Worm (Caenorhabditis elegans) whole organism, L1 larva: ENCODE measurements around the gene spch-1.
A peak's percentile ranks its signal among the peaks of the same experiment; 100 is the strongest.

Source experiments
- C04F5.9 ChIP-seq: sonication (generic microtip); optimal IDR thresholded peaks from 2 replicates; lab custom pipeline; 2016; ENCODE audit warnings: missing genetic modification characterization, missing compliant biosample characterization
- C16A3.4 ChIP-seq: fragments of 150-350 bp; optimal IDR thresholded peaks from 2 replicates; lab custom pipeline; 2014; ENCODE audit warnings: missing biosample characterization, missing genetic modification characterization
- F16B12.6 ChIP-seq: fragments of 150-350 bp; optimal IDR thresholded peaks from 2 replicates; lab custom pipeline; 2014; ENCODE audit warnings: missing biosample characterization, missing genetic modification characterization
- Y116A8C.19 ChIP-seq: sonication (generic microtip); optimal IDR thresholded peaks from 2 replicates; lab custom pipeline; 2016; ENCODE audit warnings: missing compliant biosample characterization, missing genetic modification characterization, borderline replicate concordance
- aha-1 ChIP-seq: fragments of 150-350 bp; optimal IDR thresholded peaks from 2 replicates; lab custom pipeline; 2014; ENCODE audit warnings: missing biosample characterization, missing genetic modification characterization
- ama-1 ChIP-seq: fragments of 150-350 bp; optimal IDR thresholded peaks from 2 replicates; lab custom pipeline; 2014
- ceh-63 ChIP-seq: fragments of 200-800 bp; sonication (Bioruptor generic); optimal IDR thresholded peaks from 2 replicates; lab custom pipeline; 2018; ENCODE audit warnings: mild to moderate bottlenecking, missing genetic modification characterization, missing compliant biosample characterization
- ceh-82 ChIP-seq, 3 experiments: fragments of 150-350 bp in 1 of 3; sonication (generic microtip) in 2 of 3; optimal IDR thresholded peaks; 2 replicates each; lab custom pipeline; 2014 to 2017; ENCODE audit warnings: missing biosample characterization in 3 of 3, missing genetic modification characterization in 3 of 3
- ceh-88 ChIP-seq: fragments of 200-800 bp; sonication (Bioruptor generic); IDR thresholded peaks from 2 replicates; pipeline ENCODE4 v1.3.6; 2022; ENCODE audit warnings: missing genetic modification characterization, missing compliant biosample characterization
- ces-1 ChIP-seq: fragments of 150-350 bp; optimal IDR thresholded peaks from 2 replicates; lab custom pipeline; 2014; ENCODE audit warnings: missing biosample characterization, missing genetic modification reagents, missing genetic modification characterization
- dsc-1 ChIP-seq: sonication (generic microtip); optimal IDR thresholded peaks from 2 replicates; lab custom pipeline; 2016; ENCODE audit warnings: mild to moderate bottlenecking, missing genetic modification characterization, missing compliant biosample characterization
- efl-1 ChIP-seq, 4 experiments: fragments of 150-350 bp; optimal IDR thresholded peaks in 3 of 4; peaks in 1 of 4; 1 replicate in 1 of 4; 2 replicates in 3 of 4; lab custom pipeline; 2014; ENCODE audit warnings: missing biosample characterization in 2 of 4, missing genetic modification characterization in 2 of 4, missing genetic modification reagents in 2 of 4
- elt-2 ChIP-seq: sonication (generic microtip); optimal IDR thresholded peaks from 2 replicates; lab custom pipeline; 2016; ENCODE audit warnings: missing genetic modification characterization, mild to moderate bottlenecking, inconsistent platforms, missing compliant biosample characterization, missing genetic modification reagents
- ets-5 ChIP-seq: fragments of 200-800 bp; sonication (Bioruptor generic); IDR thresholded peaks from 2 replicates; pipeline ENCODE4 v1.3.6; 2022; ENCODE audit warnings: missing genetic modification characterization, missing compliant biosample characterization
- fkh-10 ChIP-seq: sonication (generic microtip); optimal IDR thresholded peaks from 2 replicates; lab custom pipeline; 2017; ENCODE audit warnings: missing biosample characterization, missing genetic modification reagents, missing genetic modification characterization
- fkh-8 ChIP-seq: sonication (generic microtip); optimal IDR thresholded peaks from 2 replicates; lab custom pipeline; 2016; ENCODE audit warnings: mild to moderate bottlenecking, missing genetic modification characterization, missing compliant biosample characterization
- fos-1 ChIP-seq: fragments of 150-350 bp; optimal IDR thresholded peaks from 2 replicates; lab custom pipeline; 2014; ENCODE audit warnings: missing biosample characterization, missing genetic modification characterization
- grh-1 ChIP-seq: fragments of 200-800 bp; sonication (Bioruptor generic); IDR thresholded peaks from 2 replicates; pipeline ENCODE4 v1.3.6; 2022; ENCODE audit warnings: missing genetic modification reagents, missing genetic modification characterization, missing compliant biosample characterization
- hlh-4 ChIP-seq: sonication (generic microtip); optimal IDR thresholded peaks from 2 replicates; lab custom pipeline; 2016; ENCODE audit warnings: mild to moderate bottlenecking, missing genetic modification characterization, missing compliant biosample characterization
- hpl-2 ChIP-seq: fragments of 150-350 bp; optimal IDR thresholded peaks from 2 replicates; lab custom pipeline; 2014; ENCODE audit warnings: missing biosample characterization, missing genetic modification reagents, missing genetic modification characterization
- irx-1 ChIP-seq: sonication (generic microtip); optimal IDR thresholded peaks from 2 replicates; lab custom pipeline; 2016; ENCODE audit warnings: missing genetic modification characterization, missing compliant biosample characterization
- isw-1 ChIP-seq: fragments of 200-800 bp; sonication (Bioruptor generic); IDR thresholded peaks from 2 replicates; pipeline ENCODE4 v1.3.6; 2022; ENCODE audit warnings: missing genetic modification characterization, missing compliant biosample characterization
- lin-13 ChIP-seq: fragments of 150-350 bp; optimal IDR thresholded peaks from 2 replicates; lab custom pipeline; 2014; ENCODE audit warnings: missing biosample characterization, missing genetic modification reagents, missing genetic modification characterization
- lin-14 ChIP-seq: fragments of 200-800 bp; sonication (Bioruptor generic); optimal IDR thresholded peaks from 2 replicates; lab custom pipeline; 2018; ENCODE audit warnings: mild to moderate bottlenecking, missing genetic modification characterization, moderate library complexity, missing compliant biosample characterization
- lin-39 ChIP-seq: fragments of 150-350 bp; optimal IDR thresholded peaks from 2 replicates; lab custom pipeline; 2014; ENCODE audit warnings: missing biosample characterization, missing genetic modification reagents, missing genetic modification characterization
- lir-3 ChIP-seq: sonication (generic microtip); optimal IDR thresholded peaks from 2 replicates; lab custom pipeline; 2016; ENCODE audit warnings: mild to moderate bottlenecking, missing genetic modification characterization, moderate library complexity, missing compliant biosample characterization; ENCODE audit not compliant: poor library complexity
- mdl-1 ChIP-seq, 2 experiments: fragments of 150-350 bp; optimal IDR thresholded peaks; 2 replicates each; lab custom pipeline; 2014 to 2017; ENCODE audit warnings: missing biosample characterization in 2 of 2, missing genetic modification characterization in 2 of 2, inconsistent platforms in 1 of 2
- mep-1 ChIP-seq: fragments of 150-350 bp; optimal IDR thresholded peaks from 2 replicates; lab custom pipeline; 2014; ENCODE audit warnings: missing biosample characterization, missing genetic modification characterization
- nhr-11 ChIP-seq: fragments of 150-350 bp; optimal IDR thresholded peaks from 2 replicates; lab custom pipeline; 2014; ENCODE audit warnings: missing biosample characterization, missing genetic modification characterization
- nhr-19 ChIP-seq: fragments of 200-800 bp; sonication (Bioruptor generic); conservative IDR thresholded peaks from 2 replicates; pipeline ENCODE4 v1.3.6; 2022; ENCODE audit warnings: missing genetic modification characterization, missing compliant biosample characterization
- nhr-20 ChIP-seq: sonication (generic microtip); optimal IDR thresholded peaks from 2 replicates; lab custom pipeline; 2016; ENCODE audit warnings: mild to moderate bottlenecking, missing genetic modification characterization, missing compliant biosample characterization
- nhr-237 ChIP-seq: fragments of 150-350 bp; optimal IDR thresholded peaks from 2 replicates; lab custom pipeline; 2014; ENCODE audit warnings: missing biosample characterization, missing genetic modification characterization
- nhr-47 ChIP-seq: sonication (generic microtip); optimal IDR thresholded peaks from 2 replicates; lab custom pipeline; 2016; ENCODE audit warnings: mild to moderate bottlenecking, missing genetic modification characterization, moderate library complexity, missing compliant biosample characterization
- nhr-71 ChIP-seq: sonication (generic microtip); optimal IDR thresholded peaks from 2 replicates; lab custom pipeline; 2016; ENCODE audit warnings: mild to moderate bottlenecking, missing genetic modification characterization, moderate library complexity, missing compliant biosample characterization
- nhr-77 ChIP-seq: fragments of 150-350 bp; optimal IDR thresholded peaks from 2 replicates; lab custom pipeline; 2014; ENCODE audit warnings: missing biosample characterization, missing genetic modification characterization
- nhr-90 ChIP-seq: sonication (generic microtip); optimal IDR thresholded peaks from 2 replicates; lab custom pipeline; 2016; ENCODE audit warnings: mild to moderate bottlenecking, missing genetic modification characterization, missing compliant biosample characterization; ENCODE audit not compliant: poor library complexity
- pax-3 ChIP-seq: fragments of 200-800 bp; sonication (Bioruptor generic); optimal IDR thresholded peaks from 2 replicates; lab custom pipeline; 2018; ENCODE audit warnings: mild to moderate bottlenecking, missing genetic modification characterization, moderate library complexity, missing compliant biosample characterization
- pqm-1 ChIP-seq: sonication (generic microtip); optimal IDR thresholded peaks from 3 replicates; lab custom pipeline; 2017; ENCODE audit warnings: missing biosample characterization, missing genetic modification characterization
- sptf-1 ChIP-seq: fragments of 150-350 bp; optimal IDR thresholded peaks from 2 replicates; lab custom pipeline; 2014; ENCODE audit warnings: missing biosample characterization, missing genetic modification characterization
- swsn-7 ChIP-seq: sonication (generic microtip); optimal IDR thresholded peaks from 2 replicates; lab custom pipeline; 2016; ENCODE audit warnings: missing genetic modification characterization, missing compliant biosample characterization
- tbx-2 ChIP-seq: sonication (generic microtip); optimal IDR thresholded peaks from 2 replicates; lab custom pipeline; 2016; ENCODE audit warnings: missing genetic modification characterization, missing compliant biosample characterization
- tlp-1 ChIP-seq: fragments of 150-350 bp; optimal IDR thresholded peaks from 2 replicates; lab custom pipeline; 2014; ENCODE audit warnings: missing biosample characterization, missing genetic modification characterization
- unc-130 ChIP-seq: fragments of 150-350 bp; optimal IDR thresholded peaks from 2 replicates; lab custom pipeline; 2017; ENCODE audit warnings: missing biosample characterization, missing genetic modification characterization, inconsistent platforms
- unc-86 ChIP-seq: sonication (generic microtip); optimal IDR thresholded peaks from 2 replicates; lab custom pipeline; 2016; ENCODE audit warnings: missing genetic modification characterization, missing compliant biosample characterization
- vab-15 ChIP-seq: sonication (generic microtip); optimal IDR thresholded peaks from 2 replicates; lab custom pipeline; 2017; ENCODE audit warnings: missing genotype, mild to moderate bottlenecking, missing genetic modification characterization, missing compliant biosample characterization
- zag-1 ChIP-seq: fragments of 150-350 bp; optimal IDR thresholded peaks from 2 replicates; lab custom pipeline; 2014; ENCODE audit warnings: missing biosample characterization, missing genetic modification characterization
- zip-4 ChIP-seq: fragments of 200-800 bp; sonication (Bioruptor generic); optimal IDR thresholded peaks from 2 replicates; lab custom pipeline; 2018; ENCODE audit warnings: mild to moderate bottlenecking, missing genetic modification characterization, moderate library complexity, missing compliant biosample characterization
- ztf-11 ChIP-seq, 2 experiments: sonication (generic microtip); optimal IDR thresholded peaks; 2 replicates each; lab custom pipeline; 2016 to 2017; ENCODE audit warnings: missing genetic modification characterization in 2 of 2, missing biosample characterization in 1 of 2, missing compliant biosample characterization in 1 of 2

Gene spch-1

DNA sequence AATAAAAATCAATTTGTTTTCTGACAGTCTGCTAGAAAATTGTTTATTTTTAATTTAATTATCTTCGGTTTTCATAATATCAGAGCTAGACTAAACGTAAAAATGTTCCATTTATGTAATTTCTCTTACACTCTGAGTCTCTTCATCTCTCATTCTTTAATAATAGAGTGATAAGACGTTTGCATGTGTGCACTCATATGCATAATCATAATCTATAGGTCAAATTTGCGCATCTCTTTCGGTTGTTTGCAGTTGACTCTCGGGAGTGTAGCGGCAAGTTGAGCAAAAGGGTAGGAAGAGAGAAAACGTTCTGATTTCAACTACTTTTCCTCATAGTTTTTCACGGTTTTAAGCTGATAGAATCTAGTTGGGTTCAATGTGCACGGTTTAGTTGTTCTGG, 44.9 kb downstream of the spch-1 start:
- TF ChIP-seq elt-2, result peak; percentile 22
- no peak for TF ChIP-seq tlp-1
- no peak for TF ChIP-seq nhr-71

DNA sequence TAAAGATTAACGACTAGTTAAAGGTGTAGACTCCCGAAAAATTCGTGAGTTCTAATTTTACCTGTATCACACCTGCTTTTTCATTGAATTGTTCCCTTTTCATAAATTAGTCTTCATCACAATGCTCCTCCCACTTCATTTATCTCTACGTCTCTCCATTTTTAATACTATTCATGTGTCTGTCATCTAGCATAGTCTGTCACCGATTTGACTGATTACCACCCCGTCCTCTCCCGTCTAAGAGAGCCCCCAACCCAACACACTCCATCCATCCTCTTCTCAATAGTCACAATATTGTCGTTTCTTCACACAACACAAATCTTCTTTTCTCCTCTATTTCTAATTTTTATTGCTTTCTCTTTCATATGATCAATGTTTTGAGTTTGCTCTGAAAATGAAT, 46.2 kb downstream of the spch-1 start:
- TF ChIP-seq nhr-237 (tag; lab: Kevin White, UChicago) (no peak), vab-15 (no peak), elt-2 (no peak), ets-5 (GFP tag; lab: Robert Waterston, UW) (no peak), zag-1 (no peak), hpl-2 (no peak), lin-13 (GFP tag; lab: Kevin White, UChicago) (no peak), hlh-4 (no peak), fkh-8 (tag; lab: Kevin White, UChicago) (no peak), lin-39 (tag; lab: Kevin White, UChicago) (peak; percentile 62), mdl-1 (tag; optimal IDR thresholded peaks at IDR 0.05; lab: Kevin White, UChicago) (no peak), pax-3 (tag; lab: Kevin White, UChicago) (no peak), lin-14 (peak; percentile 52), tbx-2 (tag; lab: Kevin White, UChicago) (no peak), C04F5.9 (no peak), tlp-1 (no peak)

DNA sequence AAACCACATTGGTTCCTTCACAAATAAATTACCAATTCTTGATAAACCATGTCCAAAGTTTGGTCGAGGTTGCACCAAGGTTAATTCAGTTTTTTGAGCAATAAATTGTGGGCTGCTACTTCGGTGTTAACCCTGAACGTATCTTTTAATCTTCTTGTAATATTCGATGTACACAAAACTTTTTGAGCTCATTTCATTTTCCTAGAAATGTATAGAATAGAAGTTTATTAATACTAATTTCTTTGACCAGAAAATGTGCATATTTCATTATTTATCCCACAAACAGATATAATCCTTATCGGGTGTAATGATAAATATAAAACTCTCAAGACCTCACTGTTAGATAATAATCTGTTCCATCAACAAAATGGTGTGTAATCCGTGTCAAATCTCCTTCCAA, 47.4 kb downstream of the spch-1 start:
- TF ChIP-seq nhr-11 (tag; lab: Kevin White, UChicago) (no peak), lin-13 (GFP tag; lab: Kevin White, UChicago) (no peak), lir-3 (no peak), pax-3 (tag; lab: Kevin White, UChicago) (no peak), efl-1 (optimal IDR thresholded peaks at IDR 0.05; lab: Kevin White, UChicago) (no peak), efl-1 (GFP tag; optimal IDR thresholded peaks at IDR 0.05 in 1 of 2; lab: Kevin White, UChicago) (peak in 1 of 2 experiments; percentile 68), ama-1 (no peak), dsc-1 (peak; percentile 82), swsn-7 (tag; lab: Kevin White, UChicago) (no peak)

DNA sequence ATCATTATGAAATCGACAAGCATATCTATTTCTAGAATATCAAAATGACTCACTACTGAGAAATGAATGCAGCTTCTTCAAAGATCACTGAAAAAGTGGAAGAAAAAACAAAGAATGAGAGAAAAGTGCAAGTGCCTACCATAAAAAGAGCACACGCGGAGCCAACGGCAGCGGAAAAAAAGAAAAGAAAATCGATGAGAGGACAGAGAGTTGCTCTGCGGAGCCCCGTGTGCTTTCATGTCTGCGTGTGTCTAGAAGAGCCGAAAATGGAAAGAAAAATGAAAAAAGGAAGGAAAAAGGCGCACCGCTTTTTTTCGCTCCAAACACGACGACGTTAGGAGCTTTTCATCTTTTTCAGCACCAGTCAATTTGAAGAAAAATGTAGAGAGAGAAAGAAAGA, 48.6 kb downstream of the spch-1 start, which contains the start of gene ipla-7:
TSS of gene ipla-7 (minus strand) at position 122 of the 400 bp plus-strand sequence.
- TF ChIP-seq ces-1 (GFP tag; lab: Kevin White, UChicago), result no peak
- TF ChIP-seq tbx-2 (tag; lab: Kevin White, UChicago), result peak; percentile 7
- no peak for TF ChIP-seq irx-1 (tag; lab: Kevin White, UChicago)
- TF ChIP-seq lin-13 (GFP tag; lab: Kevin White, UChicago), result no peak
- TF ChIP-seq mep-1 (tag; lab: Kevin White, UChicago), result no peak
- TF ChIP-seq nhr-20, result no peak
- no peak for TF ChIP-seq fos-1 (tag; lab: Kevin White, UChicago)
- TF ChIP-seq sptf-1 (tag; lab: Kevin White, UChicago), result no peak
- TF ChIP-seq nhr-11 (tag; lab: Kevin White, UChicago), result no peak
- TF ChIP-seq nhr-90, result no peak
- no peak for TF ChIP-seq nhr-19 (GFP tag; lab: Robert Waterston, UW)
- no peak for TF ChIP-seq pqm-1 (tag; lab: Kevin White, UChicago)
- TF ChIP-seq ceh-82 (tag; optimal IDR thresholded peaks at IDR 0.05; lab: Kevin White, UChicago), result peak in 1 of 3 experiments; percentile 56
- no peak for TF ChIP-seq C16A3.4 (tag; lab: Kevin White, UChicago)
- no peak for TF ChIP-seq zip-4 (GFP tag; lab: Kevin White, UChicago)
- no peak for TF ChIP-seq lir-3
- peak; percentile 15 for TF ChIP-seq nhr-47 (tag; lab: Kevin White, UChicago)
- TF ChIP-seq fkh-10 (GFP tag; lab: Kevin White, UChicago), result peak; percentile 16
- TF ChIP-seq ceh-63 (GFP tag; lab: Kevin White, UChicago), result no peak
- peak; percentile 56 for TF ChIP-seq fkh-8 (tag; lab: Kevin White, UChicago)
- no peak for TF ChIP-seq Y116A8C.19 (tag; lab: Kevin White, UChicago)
- peak; percentile 15 for TF ChIP-seq unc-86 (tag; lab: Kevin White, UChicago)
- no peak for TF ChIP-seq unc-130 (tag; lab: Kevin White, UChicago)
- no peak for TF ChIP-seq tlp-1
- TF ChIP-seq aha-1 (tag; lab: Kevin White, UChicago), result no peak
- TF ChIP-seq isw-1 (GFP tag; lab: Robert Waterston, UW), result no peak
- peak in 1 of 2 experiments; percentile 5 for TF ChIP-seq efl-1 (optimal IDR thresholded peaks at IDR 0.05; lab: Kevin White, UChicago)
- peak in 1 of 2 experiments; percentile 82 for TF ChIP-seq efl-1 (GFP tag; optimal IDR thresholded peaks at IDR 0.05 in 1 of 2; lab: Kevin White, UChicago)
- TF ChIP-seq nhr-71, result peak; percentile 51
- no peak for TF ChIP-seq ztf-11 (tag; optimal IDR thresholded peaks at IDR 0.05; lab: Kevin White, UChicago)
- no peak for TF ChIP-seq grh-1
- no peak for TF ChIP-seq F16B12.6 (tag; lab: Kevin White, UChicago)
- no peak for TF ChIP-seq nhr-77 (tag; lab: Kevin White, UChicago)
- TF ChIP-seq ceh-88 (GFP tag; lab: Robert Waterston, UW), result no peak
